Worm (Caenorhabditis elegans): ENCODE results near the gene sknr-1.

The sknr-1 gene

ce11 chrV:2623765-2624164 lies 1.5 kb downstream of the sknr-1 start:
- no peak for TF ChIP-seq peb-1 (tag; optimal IDR thresholded peaks at IDR 0.05)
- TF ChIP-seq R02D3.7 (tag; optimal IDR thresholded peaks at IDR 0.05), result no peak
- no peak for TF ChIP-seq fos-1 (tag; optimal IDR thresholded peaks at IDR 0.05)
- no peak for TF ChIP-seq ceh-82 (tag; optimal IDR thresholded peaks at IDR 0.05)
- no peak for TF ChIP-seq lin-13 (GFP tag; optimal IDR thresholded peaks at IDR 0.05)
- TF ChIP-seq lin-39 (tag; optimal IDR thresholded peaks at IDR 0.05), result no peak
- no peak for TF ChIP-seq unc-55 (GFP tag; optimal IDR thresholded peaks at IDR 0.05)
- TF ChIP-seq nhr-10 (tag; optimal IDR thresholded peaks at IDR 0.05), result no peak
- TF ChIP-seq unc-39 (tag; optimal IDR thresholded peaks at IDR 0.05), result no peak
- TF ChIP-seq lin-11 (tag; optimal IDR thresholded peaks at IDR 0.05), result no peak
- TF ChIP-seq ztf-11 (tag; optimal IDR thresholded peaks at IDR 0.05), result no peak
- TF ChIP-seq dmd-4 (tag; optimal IDR thresholded peaks at IDR 0.05), result no peak
- TF ChIP-seq ZK546.5 (tag; optimal IDR thresholded peaks at IDR 0.05), result no peak
- TF ChIP-seq nhr-25 (tag; optimal IDR thresholded peaks at IDR 0.05), result no peak
- TF ChIP-seq zag-1 (tag; optimal IDR thresholded peaks at IDR 0.05), result no peak
- TF ChIP-seq C34F6.9 (tag; optimal IDR thresholded peaks at IDR 0.05), result no peak
- TF ChIP-seq ceh-16 (tag; optimal IDR thresholded peaks at IDR 0.05), result no peak
- TF ChIP-seq gmeb-1 (tag; optimal IDR thresholded peaks at IDR 0.05), result no peak
- TF ChIP-seq elt-1 (tag; optimal IDR thresholded peaks at IDR 0.05), result no peak
- no peak for TF ChIP-seq Y55F3AM.14 (GFP tag; optimal IDR thresholded peaks at IDR 0.05)

ce11 chrV:2621879-2622278 lies 3.4 kb downstream of the sknr-1 start, which contains the start of gene srh-271:
TSS of gene srh-271 (minus strand) at chrV:2621979.
- TF ChIP-seq nhr-237 (tag; optimal IDR thresholded peaks at IDR 0.05), result no peak
- no peak for TF ChIP-seq dmd-4 (tag; optimal IDR thresholded peaks at IDR 0.05)
- no peak for TF ChIP-seq mab-5 (tag; optimal IDR thresholded peaks at IDR 0.05)
- TF ChIP-seq lsy-2 (tag; optimal IDR thresholded peaks at IDR 0.05), result no peak
- no peak for TF ChIP-seq alr-1 (tag; optimal IDR thresholded peaks at IDR 0.05)
- no peak for TF ChIP-seq mbf-1 (tag; optimal IDR thresholded peaks at IDR 0.05)
- TF ChIP-seq gmeb-1 (tag; optimal IDR thresholded peaks at IDR 0.05), result no peak
- TF ChIP-seq unc-39 (tag; optimal IDR thresholded peaks at IDR 0.05), result no peak
- TF ChIP-seq nhr-77 (tag; optimal IDR thresholded peaks at IDR 0.05), result no peak
- TF ChIP-seq fos-1 (tag; optimal IDR thresholded peaks at IDR 0.05), result no peak
- no peak for TF ChIP-seq Y55F3AM.14 (GFP tag; optimal IDR thresholded peaks at IDR 0.05)
- no peak for TF ChIP-seq nhr-129 (tag; optimal IDR thresholded peaks at IDR 0.05)
- TF ChIP-seq nhr-21 (tag; optimal IDR thresholded peaks at IDR 0.05), result no peak
- no peak for TF ChIP-seq sma-3 (GFP tag; optimal IDR thresholded peaks at IDR 0.05)
- TF ChIP-seq ZK546.5 (tag; optimal IDR thresholded peaks at IDR 0.05), result no peak
- no peak for TF ChIP-seq unc-55 (GFP tag; optimal IDR thresholded peaks at IDR 0.05)

- no peak for TF ChIP-seq F13H6.1 (tag; optimal IDR thresholded peaks at IDR 0.05)
- no peak for TF ChIP-seq R02D3.7 (tag; optimal IDR thresholded peaks at IDR 0.05)
Observed at ce11 chrV:2617499-2617898, 7.8 kb downstream of the sknr-1 start.

ce11 chrV:2614986-2615687 lies 10.1 kb downstream of the sknr-1 start, which contains the start of gene F53E10.1:
TSS of gene F53E10.1 (plus strand) at chrV:2615310.
- TF ChIP-seq sma-3 (GFP tag; optimal IDR thresholded peaks at IDR 0.05) (peak; percentile 60), fos-1 (tag; optimal IDR thresholded peaks at IDR 0.05) (peak; percentile 49), skn-1 (tag; optimal IDR thresholded peaks at IDR 0.05) (peak; percentile 43), nhr-129 (tag; optimal IDR thresholded peaks at IDR 0.05) (peak; percentile 49), lsy-2 (tag; optimal IDR thresholded peaks at IDR 0.05) (peak in 1 of 2 experiments; percentile 49), crh-2 (tag; optimal IDR thresholded peaks at IDR 0.05) (peak; percentile 57), nhr-12 (tag; optimal IDR thresholded peaks at IDR 0.05) (no peak), nhr-25 (tag; optimal IDR thresholded peaks at IDR 0.05) (peak; percentile 70), nhr-6 (tag; optimal IDR thresholded peaks at IDR 0.05) (peak; percentile 13), gmeb-1 (tag; optimal IDR thresholded peaks at IDR 0.05) (peak; percentile 69), nhr-21 (tag; optimal IDR thresholded peaks at IDR 0.05) (no peak), F13H6.1 (tag; optimal IDR thresholded peaks at IDR 0.05) (peak; percentile 64), snpc-4 (tag; optimal IDR thresholded peaks at IDR 0.05) (no peak)

ce11 chrV:2608352-2608751 lies 16.9 kb downstream of the sknr-1 start, which contains the start of gene acr-17:
TSS of gene acr-17 (plus strand) at chrV:2608652.
- TF ChIP-seq lin-13 (GFP tag; optimal IDR thresholded peaks at IDR 0.05) (no peak), lsy-2 (tag; optimal IDR thresholded peaks at IDR 0.05) (no peak), nhr-77 (tag; optimal IDR thresholded peaks at IDR 0.05) (no peak), nhr-25 (tag; optimal IDR thresholded peaks at IDR 0.05) (no peak), nhr-21 (tag; optimal IDR thresholded peaks at IDR 0.05) (no peak), alr-1 (tag; optimal IDR thresholded peaks at IDR 0.05) (no peak), elt-1 (tag; optimal IDR thresholded peaks at IDR 0.05) (no peak), unc-55 (GFP tag; optimal IDR thresholded peaks at IDR 0.05) (no peak), snpc-4 (tag; optimal IDR thresholded peaks at IDR 0.05) (no peak), ama-1 (optimal IDR thresholded peaks at IDR 0.05) (no peak), skn-1 (tag; optimal IDR thresholded peaks at IDR 0.05) (no peak), blmp-1 (tag; optimal IDR thresholded peaks at IDR 0.05; ENCODE audit: insufficient read depth) (no peak), elt-3 (tag; optimal IDR thresholded peaks at IDR 0.05) (no peak), nhr-23 (tag; optimal IDR thresholded peaks at IDR 0.05) (no peak), mdl-1 (tag; optimal IDR thresholded peaks at IDR 0.05) (no peak), F13H6.1 (tag; optimal IDR thresholded peaks at IDR 0.05) (no peak)

All from whole organism, L2 larva.